Worm (Caenorhabditis elegans) whole organism, young adult: ENCODE measurements around the gene egl-8.

ENCODE experiments used
- egrh-3 ChIP-seq: fragments of 200-800 bp; sonication (Bioruptor generic); IDR thresholded peaks from 2 replicates; pipeline ENCODE4 v1.3.6; 2022; ENCODE audit warnings: missing genetic modification reagents, missing genetic modification characterization, missing compliant biosample characterization
- pha-4 ChIP-seq: fragments of 150-350 bp; sonication (generic microtip); optimal IDR thresholded peaks from 2 replicates; lab custom pipeline; 2014; ENCODE audit warnings: missing biosample characterization, missing genetic modification reagents, missing genetic modification characterization

DNA sequence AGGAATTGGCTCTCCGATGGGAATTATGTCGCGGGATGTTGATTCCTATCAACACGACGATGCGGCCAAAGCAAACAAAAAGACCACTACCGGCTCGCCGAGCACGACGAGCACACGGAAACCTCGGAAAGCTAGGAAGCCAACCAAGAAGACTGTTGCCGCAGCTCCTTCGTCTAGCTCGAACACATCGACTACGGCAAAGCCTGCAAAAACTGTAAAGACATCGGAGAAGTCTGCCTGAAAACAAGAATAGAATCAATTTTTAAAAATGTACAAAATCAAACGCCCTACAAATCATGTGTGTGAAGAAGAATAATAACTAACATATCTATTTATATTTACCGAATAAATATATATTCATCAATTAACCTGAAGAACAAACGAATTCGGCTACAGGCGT is 14.3 kb upstream of the egl-8 start:
- TF ChIP-seq pha-4 (tag; lab: Kevin White, UChicago) = no peak
- no peak for TF ChIP-seq egrh-3
